Fruit fly (Drosophila melanogaster): ENCODE results near the gene CG15336.

CG15336 gene

dm6 chrX:8162692-8163091 lies 14.9 kb downstream of the CG15336 start, which contains the start of gene CG10761:
TSS of gene CG10761 (minus strand) at chrX:8162792.
- TF ChIP-seq psq (optimal IDR thresholded peaks at IDR 0.05) = no peak
- no peak for TF ChIP-seq usp (GFP tag; optimal IDR thresholded peaks at IDR 0.05)
- no peak for TF ChIP-seq Dll (optimal IDR thresholded peaks at IDR 0.05)
- no peak for TF ChIP-seq EcR (GFP tag; optimal IDR thresholded peaks at IDR 0.05)
- TF ChIP-seq CG8478 (optimal IDR thresholded peaks at IDR 0.05) = no peak
- TF ChIP-seq pan (optimal IDR thresholded peaks at IDR 0.05) = no peak

dm6 chrX:8163452-8163851 lies 15.7 kb downstream of the CG15336 start:
- no peak for TF ChIP-seq EcR (GFP tag; optimal IDR thresholded peaks at IDR 0.05)
- no peak for TF ChIP-seq psq (optimal IDR thresholded peaks at IDR 0.05)
- no peak for TF ChIP-seq Dll (optimal IDR thresholded peaks at IDR 0.05)
- no peak for TF ChIP-seq CG8478 (optimal IDR thresholded peaks at IDR 0.05)
- no peak for TF ChIP-seq pan (optimal IDR thresholded peaks at IDR 0.05)
- no peak for TF ChIP-seq usp (GFP tag; optimal IDR thresholded peaks at IDR 0.05)

dm6 chrX:8165608-8166007 lies 17.9 kb downstream of the CG15336 start, which contains the start of gene Or7a:
TSS of gene Or7a (minus strand) at chrX:8165708.
- TF ChIP-seq usp (GFP tag; optimal IDR thresholded peaks at IDR 0.05) (no peak), Dll (optimal IDR thresholded peaks at IDR 0.05) (no peak), CG8478 (optimal IDR thresholded peaks at IDR 0.05) (no peak), pan (optimal IDR thresholded peaks at IDR 0.05) (no peak), psq (optimal IDR thresholded peaks at IDR 0.05) (no peak), EcR (GFP tag; optimal IDR thresholded peaks at IDR 0.05) (no peak)

- TF ChIP-seq psq (optimal IDR thresholded peaks at IDR 0.05) = no peak
- TF ChIP-seq EcR (GFP tag; optimal IDR thresholded peaks at IDR 0.05) = no peak
- no peak for TF ChIP-seq CG8478 (optimal IDR thresholded peaks at IDR 0.05)
- no peak for TF ChIP-seq pan (optimal IDR thresholded peaks at IDR 0.05)
- no peak for TF ChIP-seq usp (GFP tag; optimal IDR thresholded peaks at IDR 0.05)
- no peak for TF ChIP-seq Dll (optimal IDR thresholded peaks at IDR 0.05)
These were observed 22.4 kb downstream of the CG15336 start, which contains the start of gene CG2278 for dm6 chrX:8170166-8170565. TSS of gene CG2278 (minus strand) at chrX:8170266.

- TF ChIP-seq pan (optimal IDR thresholded peaks at IDR 0.05) = no peak
- no peak for TF ChIP-seq Dll (optimal IDR thresholded peaks at IDR 0.05)
- no peak for TF ChIP-seq EcR (GFP tag; optimal IDR thresholded peaks at IDR 0.05)
- TF ChIP-seq psq (optimal IDR thresholded peaks at IDR 0.05) = no peak
- no peak for TF ChIP-seq CG8478 (optimal IDR thresholded peaks at IDR 0.05)
- TF ChIP-seq usp (GFP tag; optimal IDR thresholded peaks at IDR 0.05) = no peak
These were observed 28.7 kb downstream of the CG15336 start for dm6 chrX:8176291-8177029.

dm6 chrX:8177030-8177349 lies 29.2 kb downstream of the CG15336 start, which contains the start of gene slpr:
TSS of gene slpr (minus strand) at chrX:8177185.
- TF ChIP-seq pan (optimal IDR thresholded peaks at IDR 0.05) = no peak
- no peak for TF ChIP-seq usp (GFP tag; optimal IDR thresholded peaks at IDR 0.05)
- no peak for TF ChIP-seq Dll (optimal IDR thresholded peaks at IDR 0.05)
- TF ChIP-seq psq (optimal IDR thresholded peaks at IDR 0.05) = no peak
- TF ChIP-seq EcR (GFP tag; optimal IDR thresholded peaks at IDR 0.05) = no peak
- no peak for TF ChIP-seq CG8478 (optimal IDR thresholded peaks at IDR 0.05)

- TF ChIP-seq pan (optimal IDR thresholded peaks at IDR 0.05) (no peak), EcR (GFP tag; optimal IDR thresholded peaks at IDR 0.05) (no peak), CG8478 (optimal IDR thresholded peaks at IDR 0.05) (no peak), Dll (optimal IDR thresholded peaks at IDR 0.05) (no peak), psq (optimal IDR thresholded peaks at IDR 0.05) (no peak), usp (GFP tag; optimal IDR thresholded peaks at IDR 0.05) (no peak)
These were observed 30.0 kb downstream of the CG15336 start for dm6 chrX:8177742-8178141.

dm6 chrX:8178165-8178955 lies 30.6 kb downstream of the CG15336 start, which contains the start of gene sdt:
TSS of gene sdt (plus strand) at chrX:8178549.
- TF ChIP-seq Dll (optimal IDR thresholded peaks at IDR 0.05) (no peak), EcR (GFP tag; optimal IDR thresholded peaks at IDR 0.05) (no peak), psq (optimal IDR thresholded peaks at IDR 0.05) (no peak), pan (optimal IDR thresholded peaks at IDR 0.05) (no peak), usp (GFP tag; optimal IDR thresholded peaks at IDR 0.05) (no peak), CG8478 (optimal IDR thresholded peaks at IDR 0.05) (no peak)

- TF ChIP-seq EcR (GFP tag; optimal IDR thresholded peaks at IDR 0.05) = no peak
- TF ChIP-seq CG8478 (optimal IDR thresholded peaks at IDR 0.05) = no peak
- no peak for TF ChIP-seq psq (optimal IDR thresholded peaks at IDR 0.05)
- no peak for TF ChIP-seq Dll (optimal IDR thresholded peaks at IDR 0.05)
- no peak for TF ChIP-seq usp (GFP tag; optimal IDR thresholded peaks at IDR 0.05)
- TF ChIP-seq pan (optimal IDR thresholded peaks at IDR 0.05) = no peak
These were observed 31.2 kb downstream of the CG15336 start for dm6 chrX:8178989-8179388.

- TF ChIP-seq CG8478 (optimal IDR thresholded peaks at IDR 0.05) = no peak
These were observed 32.1 kb downstream of the CG15336 start for dm6 chrX:8179858-8180257.

dm6 chrX:8192191-8192590 lies 44.4 kb downstream of the CG15336 start:
- TF ChIP-seq Dll (optimal IDR thresholded peaks at IDR 0.05) (no peak), pan (optimal IDR thresholded peaks at IDR 0.05) (no peak), EcR (GFP tag; optimal IDR thresholded peaks at IDR 0.05) (no peak), usp (GFP tag; optimal IDR thresholded peaks at IDR 0.05) (no peak), psq (optimal IDR thresholded peaks at IDR 0.05) (no peak), CG8478 (optimal IDR thresholded peaks at IDR 0.05) (no peak)

- no peak for TF ChIP-seq Dll (optimal IDR thresholded peaks at IDR 0.05)
- TF ChIP-seq pan (optimal IDR thresholded peaks at IDR 0.05) = no peak
- no peak for TF ChIP-seq CG8478 (optimal IDR thresholded peaks at IDR 0.05)
- TF ChIP-seq psq (optimal IDR thresholded peaks at IDR 0.05) = no peak
- TF ChIP-seq usp (GFP tag; optimal IDR thresholded peaks at IDR 0.05) = no peak
- TF ChIP-seq EcR (GFP tag; optimal IDR thresholded peaks at IDR 0.05) = no peak
These were observed 45.3 kb downstream of the CG15336 start for dm6 chrX:8193017-8193556.

All from whole organism.